Fruit fly (Drosophila melanogaster): ENCODE results near the gene eIF4H1.

Gene eIF4H1

DNA sequence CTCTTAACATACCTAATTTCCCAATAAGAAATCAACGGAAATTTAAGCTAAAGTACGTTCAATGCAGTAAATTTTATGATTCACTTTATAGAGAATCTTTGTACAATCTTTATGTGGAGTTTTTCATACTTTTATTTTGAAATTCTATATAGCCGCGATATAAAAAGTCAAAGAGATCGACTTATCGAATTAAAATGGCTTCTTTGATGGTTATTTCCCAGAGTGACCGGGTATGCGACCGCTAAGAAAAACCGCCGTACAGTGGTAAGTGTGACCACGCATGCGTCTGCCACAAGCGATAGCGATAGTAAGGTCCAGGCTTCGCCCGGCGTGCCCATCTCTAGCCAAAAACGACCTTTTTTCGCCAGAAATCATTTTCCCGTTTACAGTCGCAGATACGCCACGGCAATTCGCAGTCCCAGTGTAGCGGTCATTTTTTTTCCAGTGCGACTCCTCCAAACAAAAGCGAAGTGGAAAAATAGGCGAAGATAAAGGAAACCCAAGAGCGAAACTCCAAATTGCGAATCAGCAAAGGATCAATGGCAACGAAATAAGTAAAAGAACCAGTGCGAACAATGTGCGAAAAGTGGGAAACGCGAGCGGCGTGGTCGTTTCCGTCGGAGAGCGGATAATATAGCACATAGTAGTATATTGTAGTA, 25.9 kb upstream of the eIF4H1 start, which contains the start of gene hang (continued):
- TF ChIP-seq CG10147 (GFP tag; optimal IDR thresholded peaks at IDR 0.05) (peak; percentile 27), slbo (GFP tag; IDR thresholded peaks at IDR 0.05) (peak; percentile 60), Pdp1 (GFP tag; optimal IDR thresholded peaks at IDR 0.05) (peak in 1 of 2 experiments; percentile 30), sens-2 (GFP tag; IDR thresholded peaks at IDR 0.05) (no peak), ash1 (GFP tag; optimal IDR thresholded peaks at IDR 0.05) (peak; percentile 60), unpg (GFP tag; optimal IDR thresholded peaks at IDR 0.05) (peak; percentile 39), Hand (GFP tag; optimal IDR thresholded peaks at IDR 0.05) (peak; percentile 40), Oaz (GFP tag; IDR thresholded peaks at IDR 0.05) (no peak), vvl (GFP tag; IDR thresholded peaks at IDR 0.05) (peak; percentile 66), knrl (GFP tag; IDR thresholded peaks at IDR 0.05; ENCODE audit: partially characterized antibody) (peak; percentile 80), nom (GFP tag; optimal IDR thresholded peaks at IDR 0.05) (peak; percentile 67), CG9609 (GFP tag; optimal IDR thresholded peaks at IDR 0.05) (peak; percentile 7), Hey (tag; optimal IDR thresholded peaks at IDR 0.05) (no peak), E2f1 (GFP tag; IDR thresholded peaks at IDR 0.05) (peak; percentile 28; the same call in 1 of the 2 replicates), Camta (GFP tag; optimal IDR thresholded peaks at IDR 0.05) (no peak), CG11695 (GFP tag; IDR thresholded peaks at IDR 0.05) (0 out of 3 replicates have a peak, but pooled peaks have one; percentile 15), HLH3B (GFP tag; IDR thresholded peaks at IDR 0.05) (no peak), Nf-YC (tag; optimal IDR thresholded peaks at IDR 0.05) (peak; percentile 31), CG2202 (tag; optimal IDR thresholded peaks at IDR 0.05) (peak; percentile 5), CG4360 (GFP tag; IDR thresholded peaks at IDR 0.05) (no peak), ap (GFP tag; IDR thresholded peaks at IDR 0.05) (no peak), D19B (GFP tag; optimal IDR thresholded peaks at IDR 0.05) (no peak), Bteb2 (GFP tag; optimal IDR thresholded peaks at IDR 0.05) (no peak), Side (GFP tag; optimal IDR thresholded peaks at IDR 0.05) (peak; percentile 29), CG4730 (GFP tag; IDR thresholded peaks at IDR 0.05) (no peak), CG12155 (GFP tag; optimal IDR thresholded peaks at IDR 0.05) (no peak), sob (GFP tag; IDR thresholded peaks at IDR 0.05) (peak; percentile 57), btn (GFP tag; optimal IDR thresholded peaks at IDR 0.05) (no peak), CG17568 (GFP tag; optimal IDR thresholded peaks at IDR 0.05) (no peak), Ravus (GFP tag; IDR thresholded peaks at IDR 0.05) (no peak), yki (optimal IDR thresholded peaks at IDR 0.05) (no peak), gce (GFP tag; IDR thresholded peaks at IDR 0.05) (no peak), lbe (GFP tag; optimal IDR thresholded peaks at IDR 0.05) (peak; percentile 40), CG13287 (GFP tag; IDR thresholded peaks at IDR 0.05; ENCODE audit: partially characterized antibody) (peak; percentile 79), pan (optimal IDR thresholded peaks at IDR 0.05) (no peak), pan (GFP tag; optimal IDR thresholded peaks at IDR 0.05 in 1 of 2, IDR thresholded peaks at IDR 0.05 in 1 of 2) (no peak), HHEX (GFP tag; optimal IDR thresholded peaks at IDR 0.05) (peak; percentile 56), her (GFP tag; optimal IDR thresholded peaks at IDR 0.05) (peak; percentile 35), chn (GFP tag; optimal IDR thresholded peaks at IDR 0.05) (no peak), zf30C (GFP tag; optimal IDR thresholded peaks at IDR 0.05) (no peak), emc (GFP tag; optimal IDR thresholded peaks at IDR 0.05) (no peak), NfI (GFP tag; optimal IDR thresholded peaks at IDR 0.05) (peak; percentile 24), CG43689 (GFP tag; IDR thresholded peaks at IDR 0.05) (no peak), CG15601 (tag; optimal IDR thresholded peaks at IDR 0.05) (no peak), Dp (GFP tag; optimal IDR thresholded peaks at IDR 0.05) (peak; percentile 70), CG16863 (GFP tag; optimal IDR thresholded peaks at IDR 0.05) (no peak), fd64A (GFP tag; optimal IDR thresholded peaks at IDR 0.05) (no peak), Max (GFP tag; optimal IDR thresholded peaks at IDR 0.05) (no peak), lilli (GFP tag; optimal IDR thresholded peaks at IDR 0.05) (peak; percentile 25), CG12104 (GFP tag; optimal IDR thresholded peaks at IDR 0.05) (no peak), nmo (GFP tag; optimal IDR thresholded peaks at IDR 0.05) (no peak)
